Worm (Caenorhabditis elegans) whole organism, late embryonic: ENCODE results near the gene cdc-48.2.

ENCODE experiments used
- C38D4.7 ChIP-seq: fragments of 200-800 bp; sonication (Bioruptor generic); optimal IDR thresholded peaks from 2 replicates; lab custom pipeline; 2018; ENCODE audit warnings: mild to moderate bottlenecking, missing genetic modification characterization, moderate library complexity, missing compliant biosample characterization
- T23F11.4 ChIP-seq: fragments of 200-800 bp; sonication (Bioruptor generic); optimal IDR thresholded peaks from 2 replicates; lab custom pipeline; 2018; ENCODE audit warnings: mild to moderate bottlenecking, missing genetic modification characterization, missing compliant biosample characterization
- Y22D7AL.16 ChIP-seq: sonication (generic microtip); optimal IDR thresholded peaks from 2 replicates; lab custom pipeline; 2016; ENCODE audit warnings: missing genetic modification characterization, missing compliant biosample characterization
- ahr-1 ChIP-seq: sonication (generic microtip); optimal IDR thresholded peaks from 2 replicates; lab custom pipeline; 2016; ENCODE audit warnings: missing genetic modification characterization, missing compliant biosample characterization
- ama-1 ChIP-seq: fragments of 150-350 bp; optimal IDR thresholded peaks from 2 replicates; lab custom pipeline; 2014
- ceh-14 ChIP-seq: sonication (generic microtip); optimal IDR thresholded peaks from 2 replicates; lab custom pipeline; 2016; ENCODE audit warnings: missing genotype, missing genetic modification characterization, missing compliant biosample characterization
- ceh-24 ChIP-seq: sonication (generic microtip); optimal IDR thresholded peaks from 2 replicates; lab custom pipeline; 2016; ENCODE audit warnings: mild to moderate bottlenecking, missing genetic modification characterization, missing compliant biosample characterization
- ceh-30 ChIP-seq: fragments of 150-350 bp; optimal IDR thresholded peaks from 2 replicates; lab custom pipeline; 2014; ENCODE audit warnings: missing biosample characterization, missing genetic modification characterization
- ceh-34 ChIP-seq: sonication (generic microtip); optimal IDR thresholded peaks from 2 replicates; lab custom pipeline; 2016; ENCODE audit warnings: mild to moderate bottlenecking, missing genetic modification characterization, missing compliant biosample characterization
- ceh-45 ChIP-seq: fragments of 200-800 bp; sonication (Bioruptor generic); IDR thresholded peaks from 2 replicates; pipeline ENCODE4 v1.3.6; 2022; ENCODE audit warnings: missing genetic modification reagents, missing genetic modification characterization, missing compliant biosample characterization
- ceh-6 ChIP-seq: fragments of 200-800 bp; sonication (Bioruptor generic); optimal IDR thresholded peaks from 2 replicates; lab custom pipeline; 2018; ENCODE audit warnings: mild to moderate bottlenecking, missing genetic modification characterization, missing compliant biosample characterization
- che-1 ChIP-seq: sonication (generic microtip); optimal IDR thresholded peaks from 2 replicates; lab custom pipeline; 2016; ENCODE audit warnings: mild to moderate bottlenecking, missing genetic modification characterization, missing compliant biosample characterization
- dmd-4 ChIP-seq: sonication (generic microtip); optimal IDR thresholded peaks from 2 replicates; lab custom pipeline; 2016; ENCODE audit warnings: borderline replicate concordance, missing genetic modification characterization, missing compliant biosample characterization
- elt-2 ChIP-seq: sonication (generic microtip); optimal IDR thresholded peaks from 2 replicates; lab custom pipeline; 2016; ENCODE audit warnings: missing genetic modification reagents, missing genetic modification characterization, missing compliant biosample characterization
- elt-4 ChIP-seq: sonication (generic microtip); optimal IDR thresholded peaks from 2 replicates; lab custom pipeline; 2016; ENCODE audit warnings: missing genetic modification characterization, missing compliant biosample characterization
- ets-4 ChIP-seq: sonication (generic microtip); optimal IDR thresholded peaks from 2 replicates; lab custom pipeline; 2016; ENCODE audit warnings: missing genetic modification characterization, missing compliant biosample characterization
- eyg-1 ChIP-seq: sonication (generic microtip); optimal IDR thresholded peaks from 2 replicates; lab custom pipeline; 2016; ENCODE audit warnings: missing genotype, missing genetic modification characterization, missing compliant biosample characterization
- fkh-10 ChIP-seq: fragments of 150-350 bp; optimal IDR thresholded peaks from 2 replicates; lab custom pipeline; 2014; ENCODE audit warnings: missing biosample characterization, missing genetic modification reagents, missing genetic modification characterization
- fkh-6 ChIP-seq: sonication (generic microtip); optimal IDR thresholded peaks from 2 replicates; lab custom pipeline; 2016; ENCODE audit warnings: missing genetic modification characterization, missing compliant biosample characterization
- hlh-6 ChIP-seq: sonication (generic microtip); optimal IDR thresholded peaks from 2 replicates; lab custom pipeline; 2016; ENCODE audit warnings: missing genotype, missing genetic modification characterization, missing compliant biosample characterization
- hlh-8 ChIP-seq: sonication (generic microtip); optimal IDR thresholded peaks from 2 replicates; lab custom pipeline; 2016; ENCODE audit warnings: missing genotype, missing genetic modification characterization, missing compliant biosample characterization
- mec-3 ChIP-seq: sonication (generic microtip); optimal IDR thresholded peaks from 2 replicates; lab custom pipeline; 2016; ENCODE audit warnings: borderline replicate concordance, missing genetic modification characterization, missing compliant biosample characterization
- nhr-11 ChIP-seq: fragments of 150-350 bp; optimal IDR thresholded peaks from 2 replicates; lab custom pipeline; 2014; ENCODE audit warnings: missing biosample characterization, missing genetic modification characterization
- nhr-232 ChIP-seq: sonication (generic microtip); optimal IDR thresholded peaks from 2 replicates; lab custom pipeline; 2016; ENCODE audit warnings: missing genetic modification characterization, missing compliant biosample characterization
- npax-4 ChIP-seq: sonication (generic microtip); optimal IDR thresholded peaks from 2 replicates; lab custom pipeline; 2016; ENCODE audit warnings: missing genetic modification characterization, missing compliant biosample characterization
- pag-3 ChIP-seq: sonication (generic microtip); optimal IDR thresholded peaks from 2 replicates; lab custom pipeline; 2016; ENCODE audit warnings: missing compliant biosample characterization, missing genetic modification characterization, borderline replicate concordance
- pax-1 ChIP-seq: fragments of 150-350 bp; optimal IDR thresholded peaks from 2 replicates; lab custom pipeline; 2014; ENCODE audit warnings: missing biosample characterization, missing genetic modification characterization
- pha-2 ChIP-seq: sonication (generic microtip); optimal IDR thresholded peaks from 2 replicates; lab custom pipeline; 2017; ENCODE audit warnings: mild to moderate bottlenecking, missing genetic modification characterization, missing compliant biosample characterization
- rnt-1 ChIP-seq: sonication (generic microtip); optimal IDR thresholded peaks from 2 replicates; lab custom pipeline; 2016; ENCODE audit warnings: missing genetic modification characterization, missing compliant biosample characterization
- sox-2 ChIP-seq: fragments of 200-800 bp; sonication (Bioruptor generic); IDR thresholded peaks from 2 replicates; pipeline ENCODE4 v1.3.6; 2022; ENCODE audit warnings: missing genetic modification reagents, missing genetic modification characterization, missing compliant biosample characterization
- sox-4 ChIP-seq: sonication (generic microtip); optimal IDR thresholded peaks from 2 replicates; lab custom pipeline; 2017; ENCODE audit warnings: mild to moderate bottlenecking, missing genetic modification characterization, inconsistent platforms, missing compliant biosample characterization
- syd-9 ChIP-seq: sonication (generic microtip); optimal IDR thresholded peaks from 2 replicates; lab custom pipeline; 2016; ENCODE audit warnings: mild to moderate bottlenecking, missing genetic modification characterization, moderate library complexity, missing compliant biosample characterization
- tbx-2 ChIP-seq: sonication (generic microtip); optimal IDR thresholded peaks from 2 replicates; lab custom pipeline; 2016; ENCODE audit warnings: missing genetic modification characterization, missing compliant biosample characterization
- unc-3 ChIP-seq, 2 experiments: fragments of 200-800 bp in 1 of 2; sonication (Bioruptor generic) in 1 of 2; sonication (generic microtip) in 1 of 2; conservative IDR thresholded peaks in 1 of 2; optimal IDR thresholded peaks in 1 of 2; 2 replicates each; pipeline versions ENCODE4 v1.3.6 to Lab custom; 2016 to 2022; ENCODE audit warnings: missing compliant biosample characterization in 2 of 2, missing genetic modification characterization in 2 of 2, missing genetic modification reagents in 1 of 2
- unc-42 ChIP-seq: sonication (generic microtip); optimal IDR thresholded peaks from 2 replicates; lab custom pipeline; 2016; ENCODE audit warnings: missing genotype, missing genetic modification characterization, missing compliant biosample characterization
- unc-86 ChIP-seq: sonication (generic microtip); optimal IDR thresholded peaks from 2 replicates; lab custom pipeline; 2016; ENCODE audit warnings: missing genetic modification characterization, missing compliant biosample characterization
- zip-5 ChIP-seq: sonication (generic microtip); optimal IDR thresholded peaks from 2 replicates; lab custom pipeline; 2016; ENCODE audit warnings: missing genetic modification characterization, missing compliant biosample characterization

Gene cdc-48.2

DNA sequence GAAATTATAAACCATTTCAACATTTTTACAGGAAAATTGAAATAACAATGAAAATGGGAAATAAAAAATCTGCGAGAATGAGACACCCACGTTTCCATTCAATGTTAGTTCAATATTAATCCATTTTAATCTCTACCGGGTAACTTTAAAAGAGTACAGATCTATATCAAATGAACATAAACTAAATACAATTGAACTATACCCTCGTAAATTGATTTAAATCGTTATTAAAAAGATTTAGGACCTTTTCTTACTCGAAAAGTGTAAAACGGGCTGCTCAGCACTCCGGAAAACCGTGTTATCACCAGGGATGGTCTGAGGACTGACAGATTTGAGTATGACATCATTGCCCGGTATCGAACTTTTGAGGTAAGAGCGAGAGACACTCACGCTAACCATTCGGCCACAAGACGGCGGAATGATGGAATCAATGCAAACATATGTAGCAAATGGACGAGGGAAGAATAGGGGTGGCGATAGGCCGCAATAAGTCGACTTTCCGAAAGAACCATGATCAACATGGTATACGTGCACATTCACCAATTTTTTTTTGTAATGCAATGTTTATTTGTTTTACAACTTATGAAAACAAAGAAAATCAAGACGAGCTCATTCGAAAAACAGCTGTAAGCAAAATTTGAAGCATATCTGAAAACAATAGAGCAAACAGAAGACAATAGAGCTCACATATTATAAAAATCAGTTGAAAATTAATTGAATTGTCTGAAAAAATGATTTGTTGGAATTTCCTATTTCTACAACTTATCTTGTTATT, 31.2 kb upstream of the cdc-48.2 start, which contains the start of the genes chst-1 and C41C4.9 (continued):
- TF ChIP-seq ceh-14 (tag; lab: Kevin White, UChicago) (peak; percentile 88), fkh-10 (peak; percentile 74), hlh-6 (tag; lab: Kevin White, UChicago) (peak; percentile 97), C38D4.7 (GFP tag; lab: Kevin White, UChicago) (peak; percentile 88), nhr-11 (tag; lab: Kevin White, UChicago) (no peak), ceh-30 (tag; lab: Kevin White, UChicago) (peak; percentile 73), unc-86 (tag; lab: Kevin White, UChicago) (peak; percentile 90), rnt-1 (peak; percentile 91), ceh-45 (GFP tag; lab: Robert Waterston, UW) (peak; percentile 79), pax-1 (tag; lab: Kevin White, UChicago) (no peak), unc-3 (GFP tag; conservative IDR thresholded peaks at IDR 0.05; lab: Robert Waterston, UW) (peak; percentile 91), unc-3 (tag; optimal IDR thresholded peaks at IDR 0.05; lab: Kevin White, UChicago) (peak; percentile 86), ceh-24 (tag; lab: Kevin White, UChicago) (peak; percentile 69), dmd-4 (tag; lab: Kevin White, UChicago) (peak; percentile 86), hlh-8 (tag; lab: Kevin White, UChicago) (peak; percentile 65), npax-4 (peak; percentile 76), sox-2 (peak; percentile 81), ceh-34 (tag; lab: Kevin White, UChicago) (peak; percentile 92), Y22D7AL.16 (tag; lab: Kevin White, UChicago) (peak; percentile 88)

DNA sequence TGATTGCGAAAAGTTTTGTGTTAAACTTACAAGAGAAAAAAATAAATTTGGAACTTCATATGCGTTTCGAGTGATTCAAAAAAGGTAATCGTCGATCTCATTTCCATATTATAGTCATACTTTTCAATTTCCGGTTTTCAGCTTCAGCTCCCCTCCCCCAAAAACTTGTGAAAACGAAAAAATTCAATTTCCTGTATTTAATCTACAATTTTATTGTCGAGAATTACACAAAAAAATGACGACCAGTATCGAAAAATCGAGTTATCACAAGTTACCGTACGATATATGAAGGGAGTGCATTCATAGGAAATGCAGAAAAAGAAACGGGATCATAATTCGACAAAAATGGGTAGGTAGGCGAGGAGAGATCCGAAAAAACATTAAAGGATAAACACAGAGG, 26.2 kb upstream of the cdc-48.2 start, which contains the start of gene lron-4:
lron-4 (minus strand) TSS at position 101 of the 400 bp plus-strand sequence.
- no peak for TF ChIP-seq nhr-232
- TF ChIP-seq eyg-1 (tag; lab: Kevin White, UChicago), result no peak
- TF ChIP-seq sox-4 (tag; lab: Kevin White, UChicago), result no peak
- TF ChIP-seq C38D4.7 (GFP tag; lab: Kevin White, UChicago), result no peak
- TF ChIP-seq ceh-6 (GFP tag; lab: Kevin White, UChicago), result no peak
- no peak for TF ChIP-seq elt-4 (tag; lab: Kevin White, UChicago)
- TF ChIP-seq fkh-6 (tag; lab: Kevin White, UChicago), result no peak
- TF ChIP-seq syd-9 (tag; lab: Kevin White, UChicago), result no peak
- TF ChIP-seq unc-42 (tag; lab: Kevin White, UChicago), result no peak
- no peak for TF ChIP-seq ceh-14 (tag; lab: Kevin White, UChicago)
- TF ChIP-seq ceh-24 (tag; lab: Kevin White, UChicago), result no peak
- TF ChIP-seq, all 69 proteins: peak for 0

DNA sequence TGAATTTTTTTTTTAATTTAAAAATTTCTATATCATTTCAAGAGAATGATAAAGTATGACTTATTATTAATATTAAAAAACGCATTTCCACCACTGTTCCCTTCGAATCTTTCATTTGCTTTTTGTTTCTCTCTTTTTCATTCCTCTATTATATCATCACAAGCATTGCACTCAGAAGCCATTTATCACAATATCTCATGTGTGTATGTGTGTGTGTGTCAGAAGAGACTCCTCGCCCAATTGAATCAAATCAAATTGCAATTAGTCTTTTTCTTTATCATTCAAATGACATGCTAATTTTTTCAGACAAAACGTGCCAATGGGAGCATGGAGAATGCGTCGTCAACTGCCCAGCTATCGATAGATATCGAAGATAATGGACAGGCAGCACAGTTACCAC, 22.1 kb upstream of the cdc-48.2 start, which contains the start of gene unc-105:
unc-105 (plus strand) TSS at position 301 of the 400 bp plus-strand sequence.
- TF ChIP-seq zip-5 (no peak), pha-2 (tag; lab: Kevin White, UChicago) (no peak), elt-2 (tag; lab: Kevin White, UChicago) (no peak), ahr-1 (tag; lab: Kevin White, UChicago) (no peak), tbx-2 (tag; lab: Kevin White, UChicago) (no peak), unc-42 (tag; lab: Kevin White, UChicago) (no peak), che-1 (tag; lab: Kevin White, UChicago) (no peak), ets-4 (tag; lab: Kevin White, UChicago) (no peak), T23F11.4 (GFP tag; lab: Kevin White, UChicago) (no peak), pag-3 (no peak), C38D4.7 (GFP tag; lab: Kevin White, UChicago) (no peak), eyg-1 (tag; lab: Kevin White, UChicago) (no peak), npax-4 (no peak), unc-3 (GFP tag; conservative IDR thresholded peaks at IDR 0.05; lab: Robert Waterston, UW) (no peak), unc-3 (tag; optimal IDR thresholded peaks at IDR 0.05; lab: Kevin White, UChicago) (no peak), ceh-14 (tag; lab: Kevin White, UChicago) (no peak), mec-3 (tag; lab: Kevin White, UChicago) (no peak), pax-1 (tag; lab: Kevin White, UChicago) (no peak), dmd-4 (tag; lab: Kevin White, UChicago) (no peak), ceh-24 (tag; lab: Kevin White, UChicago) (no peak), ama-1 (lab: Kevin White, UChicago) (no peak)
